Worm (Caenorhabditis elegans): Measurements from ENCODE around the gene T01C4.8.

DNA sequence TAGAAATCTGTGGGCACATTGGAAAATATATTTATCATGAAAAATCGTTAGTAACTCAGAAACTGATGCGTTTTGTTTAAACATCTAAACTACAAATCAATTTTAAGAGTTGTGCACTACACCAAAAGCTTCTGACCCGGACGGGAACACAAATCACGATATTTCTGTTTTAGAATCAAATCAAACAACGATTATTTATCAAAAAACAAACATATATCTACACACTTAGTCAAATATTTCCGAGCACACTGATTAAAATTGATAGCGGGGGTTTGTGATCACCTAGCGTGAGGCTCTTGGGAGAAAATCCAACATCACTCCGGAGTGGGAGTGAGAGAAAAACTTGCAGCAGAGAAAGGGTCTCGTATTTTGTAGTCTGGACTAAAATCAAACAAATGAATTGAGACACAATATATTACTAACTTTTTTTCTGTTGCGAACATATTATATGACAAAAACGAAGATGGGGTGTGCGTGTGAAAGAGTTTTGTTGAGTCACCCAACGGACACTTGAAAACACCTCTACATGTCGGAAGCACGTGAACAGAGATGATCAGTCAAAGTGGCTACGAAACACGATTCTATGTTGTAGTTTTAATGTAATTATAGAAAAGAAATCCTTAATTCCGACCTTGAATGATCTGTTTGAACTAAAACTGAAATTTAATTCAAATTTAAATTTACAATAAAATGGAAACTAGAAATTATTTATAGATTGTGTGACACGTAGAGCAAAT is 33.9 kb downstream of the T01C4.8 start:
- TF ChIP-seq blmp-1 (tag; optimal IDR thresholded peaks at IDR 0.05; ENCODE audit: insufficient read depth) (no peak), skn-1 (tag; optimal IDR thresholded peaks at IDR 0.05) (no peak), lin-13 (GFP tag; optimal IDR thresholded peaks at IDR 0.05) (no peak), nhr-25 (tag; optimal IDR thresholded peaks at IDR 0.05) (no peak), nhr-77 (tag; optimal IDR thresholded peaks at IDR 0.05) (no peak)
